Fruit fly (Drosophila melanogaster) whole organism, pupa: ENCODE measurements around the gene Gdh.
A peak's percentile ranks its signal among the peaks of the same experiment; 100 is the strongest.

Experiments used
- CG10348 ChIP-seq: fragments of 200-800 bp; sonication (Bioruptor generic); IDR thresholded peaks from 2 replicates; pipeline ENCODE4 v1.3.6; 2022; ENCODE audit warnings: missing biosample characterization, missing genetic modification characterization
- CG12605 ChIP-seq: fragments of 200-800 bp; sonication (Bioruptor generic); IDR thresholded peaks from 2 replicates; pipeline ENCODE4 v1.3.6; 2022; ENCODE audit warnings: missing biosample characterization, missing genetic modification characterization
- CG13204 ChIP-seq: fragments of 200-800 bp; sonication (Bioruptor generic); optimal IDR thresholded peaks from 2 replicates; lab custom pipeline; 2018; ENCODE audit warnings: missing biosample characterization, mild to moderate bottlenecking, missing genetic modification characterization, moderate library complexity
- CG14655 ChIP-seq: fragments of 200-800 bp; sonication (Bioruptor generic); optimal IDR thresholded peaks from 3 replicates; lab custom pipeline; 2017; ENCODE audit warnings: mild to moderate bottlenecking, missing biosample characterization, missing genetic modification reagents, missing genetic modification characterization
- CG15710 ChIP-seq: fragments of 200-800 bp; sonication (Bioruptor generic); optimal IDR thresholded peaks from 2 replicates; lab custom pipeline; 2018; ENCODE audit warnings: missing biosample characterization, mild to moderate bottlenecking, missing genetic modification characterization, moderate library complexity
- CG17806 ChIP-seq: fragments of 200-800 bp; sonication (Bioruptor generic); optimal IDR thresholded peaks from 2 replicates; lab custom pipeline; 2018; ENCODE audit warnings: missing biosample characterization, mild to moderate bottlenecking, missing genetic modification characterization, moderate library complexity
- CG32121 ChIP-seq: fragments of 200-800 bp; sonication (Bioruptor generic); IDR thresholded peaks from 2 replicates; pipeline ENCODE4 v1.3.6; 2022; ENCODE audit warnings: missing biosample characterization, missing genetic modification characterization
- CG34367 ChIP-seq: fragments of 200-800 bp; sonication (Bioruptor generic); optimal IDR thresholded peaks from 2 replicates; lab custom pipeline; 2018; ENCODE audit warnings: missing biosample characterization, mild to moderate bottlenecking, missing genetic modification characterization
- CG4496 ChIP-seq: fragments of 200-800 bp; sonication (Bioruptor generic); IDR thresholded peaks from 3 replicates; pipeline ENCODE4 v1.3.6; 2022; ENCODE audit warnings: missing biosample characterization, missing genetic modification characterization
- CG8159 ChIP-seq: fragments of 200-800 bp; sonication (Bioruptor generic); optimal IDR thresholded peaks from 3 replicates; lab custom pipeline; 2018; ENCODE audit warnings: missing biosample characterization, mild to moderate bottlenecking, missing genetic modification characterization, moderate library complexity
- CG8301 ChIP-seq: fragments of 200-800 bp; sonication (Bioruptor generic); optimal IDR thresholded peaks from 2 replicates; lab custom pipeline; 2018; ENCODE audit warnings: missing biosample characterization, mild to moderate bottlenecking, missing genetic modification characterization
- CG9948 ChIP-seq: fragments of 200-800 bp; sonication (Bioruptor generic); optimal IDR thresholded peaks from 2 replicates; lab custom pipeline; 2018; ENCODE audit warnings: missing biosample characterization, mild to moderate bottlenecking, missing genetic modification characterization, moderate library complexity
- D1 ChIP-seq: fragments of 200-800 bp; sonication (Bioruptor generic); optimal IDR thresholded peaks from 2 replicates; lab custom pipeline; 2018; ENCODE audit warnings: missing biosample characterization, mild to moderate bottlenecking, missing genetic modification characterization, moderate library complexity
- EcR ChIP-seq: fragments of 200-800 bp; sonication (Bioruptor generic); optimal IDR thresholded peaks from 3 replicates; lab custom pipeline; 2019; ENCODE audit warnings: missing biosample characterization, missing genetic modification characterization, mild to moderate bottlenecking, moderate library complexity, missing genetic modification reagents
- Ets98B ChIP-seq: fragments of 200-800 bp; sonication (Bioruptor generic); IDR thresholded peaks from 2 replicates; pipeline ENCODE4 v1.3.6; 2022; ENCODE audit warnings: missing biosample characterization, missing genetic modification characterization
- Pif1A ChIP-seq: fragments of 200-800 bp; sonication (Bioruptor generic); optimal IDR thresholded peaks from 3 replicates; lab custom pipeline; 2016; ENCODE audit warnings: missing biosample characterization, missing genetic modification characterization
- Pif1B ChIP-seq: fragments of 200-800 bp; sonication (Bioruptor generic); optimal IDR thresholded peaks from 3 replicates; lab custom pipeline; 2016; ENCODE audit warnings: missing biosample characterization, missing genetic modification characterization
- Snoo ChIP-seq: fragments of 200-800 bp; sonication (Bioruptor generic); optimal IDR thresholded peaks from 3 replicates; lab custom pipeline; 2017; ENCODE audit warnings: missing biosample characterization, mild to moderate bottlenecking, missing genetic modification characterization, inconsistent platforms
- fd96Ca ChIP-seq: fragments of 200-800 bp; sonication (Bioruptor generic); IDR thresholded peaks from 3 replicates; pipeline ENCODE4 v1.3.6; 2022; ENCODE audit warnings: missing biosample characterization, missing genetic modification characterization
- gl ChIP-seq: fragments of 200-800 bp; sonication (Bioruptor generic); optimal IDR thresholded peaks from 2 replicates; lab custom pipeline; 2018; ENCODE audit warnings: missing biosample characterization, mild to moderate bottlenecking, missing genetic modification characterization
- rn ChIP-seq: fragments of 200-800 bp; sonication (Bioruptor generic); IDR thresholded peaks from 2 replicates; pipeline ENCODE4 v1.3.6; 2022; ENCODE audit warnings: missing biosample characterization, missing genetic modification characterization

Gdh gene

dm6 chr3R:23964913-23965718 lies 22.2 kb upstream of the Gdh start:
- TF ChIP-seq CG13204 (GFP tag; lab: Kevin White, UChicago) (no peak), CG4496 (GFP tag; lab: Robert Waterston, UW) (no peak), Ets98B (0 out of 2 replicates have a peak, but pooled peaks have one; percentile 10), Pif1A (no peak), CG34367 (tag; lab: Kevin White, UChicago) (no peak)

dm6 chr3R:23962781-23963222 lies 19.9 kb upstream of the Gdh start, which contains the start of gene CG31140:
TSS of gene CG31140 (plus strand) at chr3R:23963180.
- TF ChIP-seq Pif1B (GFP tag; lab: Kevin White, UChicago) = peak; percentile 49
- TF ChIP-seq CG34367 (tag; lab: Kevin White, UChicago) = no peak
- TF ChIP-seq D1 (tag; lab: Kevin White, UChicago) = no peak
- peak; percentile 63; the same call in 1 of the 2 replicates for TF ChIP-seq CG12605 (GFP tag; lab: Robert Waterston, UW)
- TF ChIP-seq Ets98B = peak; percentile 63; the same call in 1 of the 2 replicates
- TF ChIP-seq CG9948 (tag; lab: Kevin White, UChicago) = no peak
- no peak for TF ChIP-seq rn
- TF ChIP-seq CG4496 (GFP tag; lab: Robert Waterston, UW) = peak; percentile 81
- TF ChIP-seq fd96Ca = 0 out of 3 replicates have a peak, but pooled peaks have one; percentile 57
- TF ChIP-seq CG8301 = no peak
- TF ChIP-seq Snoo (tag; lab: Kevin White, UChicago) = no peak
- peak; percentile 95 for TF ChIP-seq CG13204 (GFP tag; lab: Kevin White, UChicago)
- no peak for TF ChIP-seq CG17806 (tag; lab: Kevin White, UChicago)
- no peak for TF ChIP-seq EcR (GFP tag; lab: Kevin White, UChicago)
- TF ChIP-seq CG14655 (GFP tag; lab: Kevin White, UChicago) = peak; percentile 32
- TF ChIP-seq gl (tag; lab: Kevin White, UChicago) = no peak
- TF ChIP-seq CG32121 (GFP tag; lab: Robert Waterston, UW) = peak; percentile 45; the same call in 1 of the 2 replicates

dm6 chr3R:23960865-23961264 lies 18.0 kb upstream of the Gdh start:
- TF ChIP-seq gl (tag; lab: Kevin White, UChicago) = no peak
- no peak for TF ChIP-seq Ets98B
- TF ChIP-seq Pif1A = no peak
- TF ChIP-seq EcR (GFP tag; lab: Kevin White, UChicago) = no peak
- no peak for TF ChIP-seq CG32121 (GFP tag; lab: Robert Waterston, UW)
- TF ChIP-seq CG8159 (tag; lab: Kevin White, UChicago) = no peak
- TF ChIP-seq CG14655 (GFP tag; lab: Kevin White, UChicago) = no peak
- TF ChIP-seq CG13204 (GFP tag; lab: Kevin White, UChicago) = no peak
- TF ChIP-seq CG12605 (GFP tag; lab: Robert Waterston, UW) = no peak
- TF ChIP-seq CG17806 (tag; lab: Kevin White, UChicago) = no peak
- no peak for TF ChIP-seq CG8301
- TF ChIP-seq Snoo (tag; lab: Kevin White, UChicago) = no peak
- no peak for TF ChIP-seq CG15710
- TF ChIP-seq Pif1B (GFP tag; lab: Kevin White, UChicago) = no peak
- TF ChIP-seq CG9948 (tag; lab: Kevin White, UChicago) = no peak
- no peak for TF ChIP-seq CG34367 (tag; lab: Kevin White, UChicago)

- TF ChIP-seq Pif1B (GFP tag; lab: Kevin White, UChicago) (peak; percentile 81), CG17806 (tag; lab: Kevin White, UChicago) (peak; percentile 85), CG9948 (tag; lab: Kevin White, UChicago) (peak; percentile 82), CG8301 (peak; percentile 79), CG15710 (peak; percentile 83), CG13204 (GFP tag; lab: Kevin White, UChicago) (no peak), CG34367 (tag; lab: Kevin White, UChicago) (peak; percentile 77), CG12605 (GFP tag; lab: Robert Waterston, UW) (peak; percentile 94), Ets98B (peak; percentile 93), Pif1A (peak; percentile 81), CG10348 (GFP tag; lab: Robert Waterston, UW) (peak; percentile 89), gl (tag; lab: Kevin White, UChicago) (peak; percentile 23), Snoo (tag; lab: Kevin White, UChicago) (peak; percentile 75), fd96Ca (peak; percentile 86), rn (peak; percentile 91), D1 (tag; lab: Kevin White, UChicago) (no peak), CG4496 (GFP tag; lab: Robert Waterston, UW) (peak; percentile 97), EcR (GFP tag; lab: Kevin White, UChicago) (no peak), CG32121 (GFP tag; lab: Robert Waterston, UW) (peak; percentile 91), CG8159 (tag; lab: Kevin White, UChicago) (peak; percentile 86), CG14655 (GFP tag; lab: Kevin White, UChicago) (no peak)
These were observed 15.4 kb upstream of the Gdh start, which contains the start of the genes GluProRS and AP-1sigma for dm6 chr3R:23958091-23958838. TSS of gene GluProRS (minus strand) at chr3R:23958391. TSS of gene AP-1sigma (plus strand) at chr3R:23958651.

- TF ChIP-seq CG8159 (tag; lab: Kevin White, UChicago) = peak; percentile 3
- TF ChIP-seq CG32121 (GFP tag; lab: Robert Waterston, UW) = no peak
- no peak for TF ChIP-seq CG9948 (tag; lab: Kevin White, UChicago)
- no peak for TF ChIP-seq CG15710
- peak; percentile 42; the same call in 1 of the 2 replicates for TF ChIP-seq Ets98B
- no peak for TF ChIP-seq CG13204 (GFP tag; lab: Kevin White, UChicago)
- no peak for TF ChIP-seq rn
- no peak for TF ChIP-seq D1 (tag; lab: Kevin White, UChicago)
- peak; percentile 45; the same call in 1 of the 2 replicates for TF ChIP-seq CG12605 (GFP tag; lab: Robert Waterston, UW)
- peak; percentile 3 for TF ChIP-seq Snoo (tag; lab: Kevin White, UChicago)
- TF ChIP-seq gl (tag; lab: Kevin White, UChicago) = no peak
- TF ChIP-seq CG34367 (tag; lab: Kevin White, UChicago) = no peak
- TF ChIP-seq EcR (GFP tag; lab: Kevin White, UChicago) = peak; percentile 40
- TF ChIP-seq CG10348 (GFP tag; lab: Robert Waterston, UW) = no peak
- TF ChIP-seq Pif1B (GFP tag; lab: Kevin White, UChicago) = peak; percentile 50
- no peak for TF ChIP-seq fd96Ca
- no peak for TF ChIP-seq CG14655 (GFP tag; lab: Kevin White, UChicago)
- no peak for TF ChIP-seq CG17806 (tag; lab: Kevin White, UChicago)
- TF ChIP-seq CG8301 = peak; percentile 20
- peak; percentile 26 for TF ChIP-seq Pif1A
- TF ChIP-seq CG4496 (GFP tag; lab: Robert Waterston, UW) = no peak
These were observed 12.5 kb upstream of the Gdh start for dm6 chr3R:23955380-23955779.
